Worm (Caenorhabditis elegans) whole organism, young adult: ENCODE results near the gene F37A8.1.

Experiments used
- B0336.3 ChIP-seq: fragments of 200-800 bp; sonication (Bioruptor generic); IDR thresholded peaks from 2 replicates; pipeline ENCODE4 v1.3.6; 2022; ENCODE audit warnings: missing genetic modification characterization, missing compliant biosample characterization
- Y56A3A.18 ChIP-seq: fragments of 200-800 bp; sonication (Bioruptor generic); IDR thresholded peaks from 2 replicates; pipeline ENCODE4 v1.3.6; 2022; ENCODE audit warnings: missing genetic modification reagents, missing genetic modification characterization, missing compliant biosample characterization
- ceh-27 ChIP-seq: fragments of 200-800 bp; sonication (Bioruptor generic); optimal IDR thresholded peaks from 2 replicates; lab custom pipeline; 2018; ENCODE audit warnings: mild to moderate bottlenecking, missing genetic modification characterization, moderate library complexity, missing compliant biosample characterization
- ceh-79 ChIP-seq: sonication (generic microtip); optimal IDR thresholded peaks from 2 replicates; lab custom pipeline; 2017; ENCODE audit warnings: mild to moderate bottlenecking, missing genetic modification characterization, missing compliant biosample characterization
- ets-4 ChIP-seq: fragments of 200-800 bp; sonication (Bioruptor generic); optimal IDR thresholded peaks from 2 replicates; lab custom pipeline; 2018; ENCODE audit warnings: mild to moderate bottlenecking, missing genetic modification characterization, missing compliant biosample characterization
- hmg-1.2 ChIP-seq: fragments of 200-800 bp; sonication (Bioruptor generic); IDR thresholded peaks from 2 replicates; pipeline ENCODE4 v1.3.6; 2022; ENCODE audit warnings: missing genetic modification reagents, missing genetic modification characterization, missing compliant biosample characterization
- lin-35 ChIP-seq, 3 experiments: fragments of 150-350 bp in 2 of 3; sonication (generic microtip) in 1 of 3; optimal IDR thresholded peaks; 2 replicates each; lab custom pipeline; 2014 to 2018; ENCODE audit warnings: missing biosample characterization in 3 of 3, missing genetic modification characterization in 3 of 3, missing genetic modification reagents in 3 of 3
- nhr-179 ChIP-seq: sonication (generic microtip); optimal IDR thresholded peaks from 2 replicates; lab custom pipeline; 2016; ENCODE audit warnings: mild to moderate bottlenecking, missing genetic modification characterization, missing compliant biosample characterization
- pha-4 ChIP-seq: fragments of 150-350 bp; sonication (generic microtip); optimal IDR thresholded peaks from 2 replicates; lab custom pipeline; 2014; ENCODE audit warnings: missing biosample characterization, missing genetic modification reagents, missing genetic modification characterization
- snpc-4 ChIP-seq, 5 experiments: fragments of 150-350 bp in 1 of 5; sonication (generic microtip) in 4 of 5; optimal IDR thresholded peaks; 2 replicates each; lab custom pipeline; 2014 to 2018; ENCODE audit warnings: missing genetic modification characterization in 5 of 5, missing biosample characterization in 3 of 5, antibody characterized with exemption in 2 of 5, mild to moderate bottlenecking in 2 of 5, missing compliant biosample characterization in 2 of 5, missing genotype in 2 of 5, moderate library complexity in 2 of 5, missing genetic modification reagents in 1 of 5
- unc-130 ChIP-seq: sonication (generic microtip); optimal IDR thresholded peaks from 2 replicates; lab custom pipeline; 2016; ENCODE audit warnings: missing genetic modification reagents, missing genetic modification characterization, missing compliant biosample characterization
- unc-62 ChIP-seq: fragments of 150-350 bp; optimal IDR thresholded peaks from 2 replicates; lab custom pipeline; 2014; ENCODE audit warnings: missing biosample characterization, missing genetic modification reagents, missing genetic modification characterization
- ztf-6 ChIP-seq: fragments of 200-800 bp; sonication (Bioruptor generic); IDR thresholded peaks from 2 replicates; pipeline ENCODE4 v1.3.6; 2022; ENCODE audit warnings: missing genetic modification reagents, missing genetic modification characterization, missing compliant biosample characterization

DNA sequence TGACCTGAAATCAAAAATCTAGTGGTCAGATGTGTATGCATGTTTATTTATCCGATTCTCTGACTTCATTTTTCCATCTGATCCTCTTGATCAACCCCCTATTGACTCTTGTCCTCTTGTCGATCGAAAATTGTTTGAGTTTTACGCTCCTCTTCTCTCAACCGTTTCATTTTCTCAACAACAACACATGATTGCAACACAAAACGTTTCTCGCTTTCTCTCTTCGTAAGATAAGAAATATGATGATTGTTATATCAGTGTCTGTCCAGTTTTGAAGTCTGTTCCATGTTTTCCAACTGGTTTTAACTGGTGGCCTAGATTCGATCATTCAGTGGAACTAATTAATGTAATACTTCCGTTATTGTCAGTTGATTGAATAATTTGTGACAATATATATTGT is 23.8 kb downstream of the F37A8.1 start:
- no peak for TF ChIP-seq ets-4
- no peak for TF ChIP-seq ztf-6 (GFP tag; lab: Robert Waterston, UW)
- no peak for TF ChIP-seq unc-62 (GFP tag; lab: Kevin White, UChicago)
- TF ChIP-seq Y56A3A.18 (GFP tag; lab: Robert Waterston, UW): no peak
- no peak for TF ChIP-seq snpc-4 (GFP tag; optimal IDR thresholded peaks at IDR 0.05; lab: Kevin White, UChicago)
- TF ChIP-seq snpc-4 (tag; optimal IDR thresholded peaks at IDR 0.05; lab: Kevin White, UChicago): no peak
- no peak for TF ChIP-seq pha-4 (tag; lab: Kevin White, UChicago)
- no peak for TF ChIP-seq B0336.3 (GFP tag; lab: Robert Waterston, UW)
- no peak for TF ChIP-seq unc-130 (GFP tag; lab: Kevin White, UChicago)
- TF ChIP-seq nhr-179 (tag; lab: Kevin White, UChicago): no peak
- no peak for TF ChIP-seq hmg-1.2 (GFP tag; lab: Robert Waterston, UW)
- no peak for TF ChIP-seq lin-35 (GFP tag; optimal IDR thresholded peaks at IDR 0.05; lab: Kevin White, UChicago)
- no peak for TF ChIP-seq ceh-79 (tag; lab: Kevin White, UChicago)
- TF ChIP-seq ceh-27 (GFP tag; lab: Kevin White, UChicago): no peak
